Worm (Caenorhabditis elegans): ENCODE measurements around the gene R05A10.1.

Gene R05A10.1

ce11 chrIV:14194317-14194716 lies 12.1 kb downstream of the R05A10.1 start:
- no peak for TF ChIP-seq elt-1 (tag; optimal IDR thresholded peaks at IDR 0.05)

DNA sequence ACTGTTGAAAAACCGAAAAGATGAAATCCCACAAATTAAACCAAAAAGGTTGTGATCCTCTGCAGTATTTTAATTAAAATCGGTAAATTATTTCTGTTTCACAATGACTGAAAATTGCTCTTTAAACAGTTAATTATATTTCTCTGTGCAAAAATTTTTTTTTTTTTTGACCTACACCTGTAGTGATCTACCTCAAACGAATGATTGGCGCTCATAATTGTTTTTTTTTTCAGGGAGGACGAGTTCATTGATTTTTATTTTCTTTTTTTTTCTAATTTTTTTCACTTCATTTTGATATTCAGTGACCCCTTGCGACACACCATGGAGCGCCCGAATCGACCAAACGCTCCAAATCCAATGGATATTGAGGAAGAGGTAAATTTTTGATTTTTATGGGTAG lies 14.0 kb downstream of the R05A10.1 start, which contains the start of gene F02H6.2:
Gene F02H6.2 (plus strand): TSS at position 301 of the 400 bp plus-strand sequence.
- no peak for TF ChIP-seq ztf-4 (tag; optimal IDR thresholded peaks at IDR 0.05)
- TF ChIP-seq elt-3 (tag; optimal IDR thresholded peaks at IDR 0.05), result no peak
- TF ChIP-seq skn-1 (tag; optimal IDR thresholded peaks at IDR 0.05), result no peak
- TF ChIP-seq ZK546.5 (tag; optimal IDR thresholded peaks at IDR 0.05), result no peak
- TF ChIP-seq alr-1 (tag; optimal IDR thresholded peaks at IDR 0.05), result no peak
- no peak for TF ChIP-seq unc-55 (GFP tag; optimal IDR thresholded peaks at IDR 0.05)

ce11 chrIV:14203162-14203561 lies 21.0 kb downstream of the R05A10.1 start, which contains the start of gene F02H6.3:
F02H6.3 (plus strand) TSS chrIV:14203427.
- TF ChIP-seq R02D3.7 (tag; optimal IDR thresholded peaks at IDR 0.05) (no peak), zag-1 (tag; optimal IDR thresholded peaks at IDR 0.05) (no peak), mab-5 (tag; optimal IDR thresholded peaks at IDR 0.05) (no peak), nhr-12 (tag; optimal IDR thresholded peaks at IDR 0.05) (no peak), ZK546.5 (tag; optimal IDR thresholded peaks at IDR 0.05) (no peak), ztf-11 (tag; optimal IDR thresholded peaks at IDR 0.05) (no peak), sma-3 (GFP tag; optimal IDR thresholded peaks at IDR 0.05) (no peak), unc-62 (GFP tag; optimal IDR thresholded peaks at IDR 0.05) (no peak), mbf-1 (tag; optimal IDR thresholded peaks at IDR 0.05) (no peak), dmd-4 (tag; optimal IDR thresholded peaks at IDR 0.05) (no peak), gmeb-1 (tag; optimal IDR thresholded peaks at IDR 0.05) (no peak)

ce11 chrIV:14215777-14216176 lies 33.6 kb downstream of the R05A10.1 start:
- TF ChIP-seq unc-62 (GFP tag; optimal IDR thresholded peaks at IDR 0.05) (no peak), unc-55 (GFP tag; optimal IDR thresholded peaks at IDR 0.05) (no peak), zag-1 (tag; optimal IDR thresholded peaks at IDR 0.05) (no peak), egl-27 (tag; optimal IDR thresholded peaks at IDR 0.05) (no peak), dmd-4 (tag; optimal IDR thresholded peaks at IDR 0.05) (no peak), aly-2 (tag; optimal IDR thresholded peaks at IDR 0.05) (no peak), snpc-4 (tag; optimal IDR thresholded peaks at IDR 0.05) (no peak), lsy-2 (tag; optimal IDR thresholded peaks at IDR 0.05) (no peak), ztf-11 (tag; optimal IDR thresholded peaks at IDR 0.05) (no peak), Y55F3AM.14 (GFP tag; optimal IDR thresholded peaks at IDR 0.05) (no peak), nhr-77 (tag; optimal IDR thresholded peaks at IDR 0.05) (no peak), F13H6.1 (tag; optimal IDR thresholded peaks at IDR 0.05) (no peak), nhr-23 (tag; optimal IDR thresholded peaks at IDR 0.05) (no peak), crh-2 (tag; optimal IDR thresholded peaks at IDR 0.05) (no peak), lin-39 (tag; optimal IDR thresholded peaks at IDR 0.05) (no peak), sma-3 (GFP tag; optimal IDR thresholded peaks at IDR 0.05) (no peak), nhr-10 (tag; optimal IDR thresholded peaks at IDR 0.05) (no peak), nhr-6 (tag; optimal IDR thresholded peaks at IDR 0.05) (no peak), sma-9 (GFP tag; optimal IDR thresholded peaks at IDR 0.05) (no peak), sma-9 (tag; optimal IDR thresholded peaks at IDR 0.05) (no peak), skn-1 (tag; optimal IDR thresholded peaks at IDR 0.05) (no peak)

- TF ChIP-seq peb-1 (tag; optimal IDR thresholded peaks at IDR 0.05) (no peak), nhr-21 (tag; optimal IDR thresholded peaks at IDR 0.05) (no peak), nhr-6 (tag; optimal IDR thresholded peaks at IDR 0.05) (no peak), dmd-4 (tag; optimal IDR thresholded peaks at IDR 0.05) (no peak), F13H6.1 (tag; optimal IDR thresholded peaks at IDR 0.05) (peak; percentile 10), gmeb-1 (tag; optimal IDR thresholded peaks at IDR 0.05) (peak; percentile 36), ztf-11 (tag; optimal IDR thresholded peaks at IDR 0.05) (no peak), fos-1 (tag; optimal IDR thresholded peaks at IDR 0.05) (peak; percentile 1), skn-1 (tag; optimal IDR thresholded peaks at IDR 0.05) (no peak), nhr-77 (tag; optimal IDR thresholded peaks at IDR 0.05) (no peak), unc-39 (tag; optimal IDR thresholded peaks at IDR 0.05) (no peak), sem-4 (tag; optimal IDR thresholded peaks at IDR 0.05) (no peak), lsy-2 (tag; optimal IDR thresholded peaks at IDR 0.05) (peak in 1 of 2 experiments; percentile 51), ama-1 (optimal IDR thresholded peaks at IDR 0.05) (peak; percentile 40), blmp-1 (tag; optimal IDR thresholded peaks at IDR 0.05; ENCODE audit: insufficient read depth) (no peak), nhr-129 (tag; optimal IDR thresholded peaks at IDR 0.05) (peak; percentile 95), nhr-25 (tag; optimal IDR thresholded peaks at IDR 0.05) (peak; percentile 41), crh-2 (tag; optimal IDR thresholded peaks at IDR 0.05) (no peak), nhr-11 (tag; optimal IDR thresholded peaks at IDR 0.05) (no peak), C34F6.9 (tag; optimal IDR thresholded peaks at IDR 0.05) (peak; percentile 15), snpc-4 (tag; optimal IDR thresholded peaks at IDR 0.05) (no peak), ZK546.5 (tag; optimal IDR thresholded peaks at IDR 0.05) (no peak), sma-9 (GFP tag; optimal IDR thresholded peaks at IDR 0.05) (peak; percentile 71), sma-9 (tag; optimal IDR thresholded peaks at IDR 0.05) (no peak), elt-1 (tag; optimal IDR thresholded peaks at IDR 0.05) (peak; percentile 15), nhr-23 (tag; optimal IDR thresholded peaks at IDR 0.05) (no peak), lin-11 (tag; optimal IDR thresholded peaks at IDR 0.05) (no peak)
These were observed 37.5 kb downstream of the R05A10.1 start, which contains the start of gene sqrd-1 for ce11 chrIV:14219714-14220113. sqrd-1 (plus strand) TSS chrIV:14219871.
